Worm (Caenorhabditis elegans): ENCODE measurements around the gene Y56A3A.16.

- no peak for TF ChIP-seq unc-62 (GFP tag; optimal IDR thresholded peaks at IDR 0.05)
- no peak for TF ChIP-seq ztf-11 (tag; optimal IDR thresholded peaks at IDR 0.05)
- TF ChIP-seq snpc-4 (tag; optimal IDR thresholded peaks at IDR 0.05): no peak
Measured at ce11 chrIII:11874242-11874641, 39.9 kb downstream of the Y56A3A.16 start.
